Fruit fly (Drosophila melanogaster) whole organism, embryonic: Measurements from ENCODE around the gene CNMaR.

Experiments
- CG14710 ChIP-seq: fragments of 200-800 bp; sonication (Bioruptor generic); optimal IDR thresholded peaks from 3 replicates; lab custom pipeline; 2019; ENCODE audit warnings: missing biosample characterization, mild to moderate bottlenecking, missing genetic modification characterization, moderate library complexity
- CG15514 ChIP-seq: fragments of 200-800 bp; sonication (Bioruptor generic); optimal IDR thresholded peaks from 3 replicates; lab custom pipeline; 2017; ENCODE audit warnings: missing biosample characterization, missing genetic modification characterization, mild to moderate bottlenecking, moderate library complexity, missing genetic modification reagents
- CG6791 ChIP-seq: fragments of 200-800 bp; sonication (Bioruptor generic); IDR thresholded peaks from 3 replicates; pipeline ENCODE4 v1.3.6; 2022; ENCODE audit warnings: missing biosample characterization, missing genetic modification characterization; ENCODE audit not compliant: partially characterized antibody
- CG8290 ChIP-seq, 3 experiments: fragments of 200-800 bp; sonication (Bioruptor generic); optimal IDR thresholded peaks; 2 replicates each; lab custom pipeline; 2016 to 2019; ENCODE audit warnings: missing biosample characterization in 3 of 3, missing genetic modification characterization in 3 of 3, mild to moderate bottlenecking in 2 of 3, moderate library complexity in 1 of 3
- Ssrp ChIP-seq: fragments of 200-800 bp; sonication (Bioruptor generic); optimal IDR thresholded peaks from 2 replicates; lab custom pipeline; 2018; ENCODE audit warnings: missing biosample characterization, mild to moderate bottlenecking, missing genetic modification characterization, moderate library complexity
- Tbp ChIP-seq: fragments of >200 bp; optimal IDR thresholded peaks from 2 replicates; lab custom pipeline; 2018; ENCODE audit warnings: missing biosample characterization, missing genetic modification characterization
- bab2 ChIP-seq: fragments of 200-800 bp; sonication (Bioruptor generic); optimal IDR thresholded peaks from 2 replicates; lab custom pipeline; 2016; ENCODE audit warnings: missing biosample characterization, missing genetic modification characterization
- da ChIP-seq: fragments of 200-800 bp; sonication (Bioruptor generic); optimal IDR thresholded peaks from 2 replicates; lab custom pipeline; 2016; ENCODE audit warnings: missing biosample characterization, missing genetic modification characterization
- mam ChIP-seq: fragments of 200-800 bp; sonication (Bioruptor generic); optimal IDR thresholded peaks from 3 replicates; lab custom pipeline; 2016; ENCODE audit warnings: missing biosample characterization, missing genetic modification characterization
- nmo ChIP-seq: fragments of 200-800 bp; sonication (Bioruptor generic); optimal IDR thresholded peaks from 2 replicates; lab custom pipeline; 2018; ENCODE audit warnings: missing biosample characterization, mild to moderate bottlenecking, missing genetic modification characterization, moderate library complexity
- seq ChIP-seq: fragments of 200-800 bp; sonication (Bioruptor generic); IDR thresholded peaks from 2 replicates; pipeline ENCODE4 v1.3.6; 2022; ENCODE audit warnings: missing biosample characterization, missing genetic modification characterization
- sim ChIP-seq: fragments of 200-800 bp; sonication (Bioruptor generic); IDR thresholded peaks from 2 replicates; pipeline ENCODE4 v1.3.6; 2022; ENCODE audit warnings: missing biosample characterization, missing genetic modification characterization
- twi ChIP-seq: fragments of 200-800 bp; optimal IDR thresholded peaks from 2 replicates; lab custom pipeline; 2019; ENCODE audit warnings: missing biosample characterization, mild to moderate bottlenecking, missing genetic modification characterization, moderate library complexity

dm6 chr3L:9624014-9624413 is 19.9 kb upstream of the CNMaR start, which contains the start of gene CG3335:
- TF ChIP-seq sim (no peak), seq (GFP tag; lab: Robert Waterston, UW) (no peak), twi (tag; lab: Kevin White, UChicago) (no peak), CG15514 (GFP tag; lab: Kevin White, UChicago) (no peak), CG14710 (tag; lab: Kevin White, UChicago) (no peak), Tbp (GFP tag; lab: Kevin White, UChicago) (no peak), nmo (GFP tag; lab: Kevin White, UChicago) (no peak), bab2 (no peak), CG6791 (GFP tag; lab: Robert Waterston, UW) (peak; percentile 72), da (GFP tag; lab: Kevin White, UChicago) (no peak), CG8290 (GFP tag; optimal IDR thresholded peaks at IDR 0.05; lab: Kevin White, UChicago) (no peak), CG8290 (tag; optimal IDR thresholded peaks at IDR 0.05; lab: Kevin White, UChicago) (no peak), Ssrp (tag; lab: Kevin White, UChicago) (no peak), mam (no peak)
